Fruit fly (Drosophila melanogaster): ENCODE results near the gene CG13082.
A peak's percentile ranks its signal among the peaks of the same experiment; 100 is the strongest.

CG13082 gene

dm6 chr2L:19586436-19587333 is 48.5 kb downstream of the CG13082 start, which contains the start of gene Lar (continued):
- TF ChIP-seq CG13775 (GFP tag; optimal IDR thresholded peaks at IDR 0.05), result peak; percentile 48
- peak; percentile 64 for TF ChIP-seq p53 (GFP tag; optimal IDR thresholded peaks at IDR 0.05)
- TF ChIP-seq trem (tag; optimal IDR thresholded peaks at IDR 0.05), result peak; percentile 39
- no peak for TF ChIP-seq Kr (GFP tag; optimal IDR thresholded peaks at IDR 0.05)
- no peak for TF ChIP-seq sima (GFP tag; optimal IDR thresholded peaks at IDR 0.05)
- TF ChIP-seq Chrac-16 (GFP tag; optimal IDR thresholded peaks at IDR 0.05), result peak; percentile 35
- peak; percentile 40 for TF ChIP-seq Sry-δ (GFP tag; optimal IDR thresholded peaks at IDR 0.05)
- TF ChIP-seq CG2202 (tag; optimal IDR thresholded peaks at IDR 0.05), result no peak

DNA sequence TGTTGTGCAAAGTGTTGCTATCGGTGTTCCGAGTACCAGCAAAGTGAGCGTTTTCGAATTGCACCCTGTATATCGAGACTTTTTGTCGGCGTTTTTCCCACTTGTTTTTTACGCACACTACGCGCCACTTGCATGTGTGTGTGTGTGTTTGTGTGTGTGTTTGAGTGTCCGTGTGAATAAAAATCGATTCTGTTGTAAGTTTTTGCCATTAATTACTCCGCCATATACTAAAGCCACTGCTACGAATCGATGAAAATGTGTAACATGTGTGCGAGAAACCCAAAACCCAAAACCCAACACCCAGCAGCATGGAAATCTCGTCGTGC is 49.1 kb downstream of the CG13082 start:
- 0 out of 2 replicates have a peak, but pooled peaks have one; percentile 3 for TF ChIP-seq CG32532 (GFP tag; IDR thresholded peaks at IDR 0.05)
- 0 out of 2 replicates have a peak, but pooled peaks have one; percentile 16 for TF ChIP-seq CG4360 (GFP tag; IDR thresholded peaks at IDR 0.05)
- 0 out of 3 replicates have a peak, but pooled peaks have one; percentile 10 for TF ChIP-seq CG2199 (GFP tag; IDR thresholded peaks at IDR 0.05)
- no peak for TF ChIP-seq CG4854 (GFP tag; optimal IDR thresholded peaks at IDR 0.05)
- TF ChIP-seq CG6689 (GFP tag; IDR thresholded peaks at IDR 0.05), result no peak
- TF ChIP-seq cg (GFP tag; optimal IDR thresholded peaks at IDR 0.05), result peak; percentile 98
- TF ChIP-seq CG34224 (GFP tag; IDR thresholded peaks at IDR 0.05; ENCODE audit: partially characterized antibody), result peak; percentile 5; the same call in 1 of the 3 replicates
- peak; percentile 6 for TF ChIP-seq BtbVII (GFP tag; optimal IDR thresholded peaks at IDR 0.05)
- peak; percentile 41 for TF ChIP-seq CG11504 (tag; optimal IDR thresholded peaks at IDR 0.05)
- no peak for TF ChIP-seq CG7987 (GFP tag; optimal IDR thresholded peaks at IDR 0.05)
- 0 out of 2 replicates have a peak, but pooled peaks have one; percentile 16 for TF ChIP-seq Atf6 (GFP tag; IDR thresholded peaks at IDR 0.05)
- no peak for TF ChIP-seq gem (tag; optimal IDR thresholded peaks at IDR 0.05)
- TF ChIP-seq HmgD (GFP tag; optimal IDR thresholded peaks at IDR 0.05), result no peak
- TF ChIP-seq Scr (GFP tag; IDR thresholded peaks at IDR 0.05; ENCODE audit: partially characterized antibody), result peak; percentile 46
- TF ChIP-seq Fer1 (GFP tag; optimal IDR thresholded peaks at IDR 0.05), result peak; percentile 44
- TF ChIP-seq Aef1 (GFP tag; IDR thresholded peaks at IDR 0.05), result 0 out of 3 replicates have a peak, but pooled peaks have one; percentile 8
- no peak for TF ChIP-seq CG15011 (GFP tag; optimal IDR thresholded peaks at IDR 0.05)
- no peak for TF ChIP-seq aop (GFP tag; IDR thresholded peaks at IDR 0.05)
- TF ChIP-seq ash1 (GFP tag; optimal IDR thresholded peaks at IDR 0.05), result no peak
- TF ChIP-seq CG32767 (GFP tag; IDR thresholded peaks at IDR 0.05), result 0 out of 2 replicates have a peak, but pooled peaks have one; percentile 17
- TF ChIP-seq CG4617 (GFP tag; optimal IDR thresholded peaks at IDR 0.05; ENCODE audit: borderline replicate concordance), result peak; percentile 66
- TF ChIP-seq onecut (GFP tag; IDR thresholded peaks at IDR 0.05), result peak; percentile 83
- TF ChIP-seq Dll (GFP tag; IDR thresholded peaks at IDR 0.05; ENCODE audit: partially characterized antibody), result 0 out of 4 replicates have a peak, but pooled peaks have one; percentile 19
- no peak for TF ChIP-seq h (optimal IDR thresholded peaks at IDR 0.05)
- TF ChIP-seq Drgx (GFP tag; IDR thresholded peaks at IDR 0.05), result 0 out of 2 replicates have a peak, but pooled peaks have one; percentile 3
- TF ChIP-seq CG13287 (GFP tag; IDR thresholded peaks at IDR 0.05; ENCODE audit: partially characterized antibody), result 0 out of 2 replicates have a peak, but pooled peaks have one; percentile 3
- TF ChIP-seq CG12659 (GFP tag; optimal IDR thresholded peaks at IDR 0.05), result peak; percentile 4
- peak; percentile 87 for TF ChIP-seq CG8478 (optimal IDR thresholded peaks at IDR 0.05)
- no peak for TF ChIP-seq NFAT (GFP tag; IDR thresholded peaks at IDR 0.05)
- TF ChIP-seq ATbp (GFP tag; optimal IDR thresholded peaks at IDR 0.05), result no peak
- peak; percentile 45 for TF ChIP-seq CG2120 (GFP tag; optimal IDR thresholded peaks at IDR 0.05)
- TF ChIP-seq kah (GFP tag; optimal IDR thresholded peaks at IDR 0.05), result peak; percentile 20
- TF ChIP-seq Sin3A (optimal IDR thresholded peaks at IDR 0.05), result peak; percentile 35
- TF ChIP-seq Sox102F (GFP tag; optimal IDR thresholded peaks at IDR 0.05), result no peak
- no peak for TF ChIP-seq Ets97D (GFP tag; optimal IDR thresholded peaks at IDR 0.05)
- 0 out of 2 replicates have a peak, but pooled peaks have one; percentile 49 for TF ChIP-seq MBD-R2 (GFP tag; IDR thresholded peaks at IDR 0.05)
- TF ChIP-seq sna (GFP tag; IDR thresholded peaks at IDR 0.05; ENCODE audit: partially characterized antibody), result 0 out of 2 replicates have a peak, but pooled peaks have one; percentile 8
- TF ChIP-seq CG8924 (tag; optimal IDR thresholded peaks at IDR 0.05), result peak; percentile 37
- TF ChIP-seq BEAF-32 (GFP tag; optimal IDR thresholded peaks at IDR 0.05), result peak; percentile 5
